Worm (Caenorhabditis elegans) whole organism, dauer: ENCODE results near the gene str-193.

Experiments
- unc-62 ChIP-seq: sonication (generic microtip); optimal IDR thresholded peaks from 2 replicates; lab custom pipeline; 2017; ENCODE audit warnings: missing biosample characterization, missing genetic modification reagents, missing genetic modification characterization

Gene str-193

DNA sequence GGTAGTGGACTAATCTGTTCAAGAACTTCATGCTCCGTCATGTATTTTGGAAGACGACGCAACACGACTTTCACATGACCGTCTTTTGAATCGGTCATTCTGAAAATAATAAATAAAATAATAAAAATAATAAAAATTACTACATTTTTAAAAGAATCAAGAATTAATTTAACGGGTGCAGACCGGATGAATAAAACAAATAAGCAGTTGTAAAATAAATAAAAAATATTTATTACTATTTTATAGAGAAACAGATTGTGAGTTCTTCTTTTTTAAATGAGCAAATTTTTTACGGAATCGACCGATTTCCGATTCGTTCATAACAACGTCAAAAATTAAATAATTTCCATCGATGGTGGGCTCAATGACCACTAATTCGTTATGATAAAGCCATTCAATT lies 44.0 kb downstream of the str-193 start, which contains the start of gene smg-4:
Gene smg-4 (minus strand): TSS at position 101 of the 400 bp plus-strand sequence.
- TF ChIP-seq unc-62 (GFP tag; lab: Kevin White, UChicago), result no peak

- TF ChIP-seq unc-62 (GFP tag; lab: Kevin White, UChicago), result no peak
Measured at ce11 chrV:9775734-9776133, 45.9 kb downstream of the str-193 start, which contains the start of gene F46B6.12. Gene F46B6.12 (minus strand): TSS chrV:9775834.

ce11 chrV:9771970-9772369 lies 49.7 kb downstream of the str-193 start, which contains the start of gene F46B6.2:
Gene F46B6.2 (plus strand): TSS chrV:9772285.
- TF ChIP-seq unc-62 (GFP tag; lab: Kevin White, UChicago), result no peak

- no peak for TF ChIP-seq unc-62 (GFP tag; lab: Kevin White, UChicago)
Measured at ce11 chrV:9771311-9771710, 50.3 kb downstream of the str-193 start.
